Fruit fly (Drosophila melanogaster) Kc167 (cell line): ENCODE data around the gene CG43163.

ENCODE experiments used
- Sin3A ChIP-seq: fragments of >200 bp; optimal IDR thresholded peaks from 2 replicates; lab custom pipeline; 2018; ENCODE audit warnings: missing external identifiers
- insv ChIP-seq: fragments of >200 bp; optimal IDR thresholded peaks from 3 replicates; lab custom pipeline; 2018; ENCODE audit warnings: missing external identifiers

- TF ChIP-seq Sin3A (no peak), insv (lab: Kevin White, UChicago) (no peak)
These were observed 47.3 kb downstream of the CG43163 start for dm6 chr3L:8459615-8460004.
